Worm (Caenorhabditis elegans) whole organism, early embryonic: Measurements from ENCODE around the gene C08E3.1.
"Not testable (repeated sequence)": the region's sequence is repeated elsewhere in the genome, so short reads cannot be mapped to it uniquely, and the experiment has no call there.

Source experiments
- aly-1 ChIP-seq: sonication (generic microtip); optimal IDR thresholded peaks from 2 replicates; lab custom pipeline; 2016; ENCODE audit warnings: missing genetic modification characterization, missing compliant biosample characterization
- ama-1 ChIP-seq: fragments of 150-350 bp; optimal IDR thresholded peaks from 2 replicates; lab custom pipeline; 2014
- ets-7 ChIP-seq: sonication (generic microtip); optimal IDR thresholded peaks from 2 replicates; lab custom pipeline; 2016; ENCODE audit warnings: missing genotype, missing genetic modification characterization, missing compliant biosample characterization
- flt-1 ChIP-seq: fragments of 200-800 bp; sonication (Bioruptor generic); IDR thresholded peaks from 2 replicates; pipeline ENCODE4 v1.3.6; 2022; ENCODE audit warnings: missing genetic modification characterization, missing compliant biosample characterization
- hmbx-1 ChIP-seq: sonication (generic microtip); optimal IDR thresholded peaks from 2 replicates; lab custom pipeline; 2016; ENCODE audit warnings: mild to moderate bottlenecking, missing genetic modification characterization, missing compliant biosample characterization
- hmg-4 ChIP-seq: fragments of 200-800 bp; sonication (Bioruptor generic); optimal IDR thresholded peaks from 2 replicates; lab custom pipeline; 2018; ENCODE audit warnings: mild to moderate bottlenecking, missing genetic modification characterization, missing compliant biosample characterization
- sea-1 ChIP-seq: fragments of 200-800 bp; sonication (Bioruptor generic); conservative IDR thresholded peaks from 2 replicates; pipeline ENCODE4 v1.3.6; 2022; ENCODE audit warnings: missing genetic modification characterization, missing compliant biosample characterization
- tbx-37 ChIP-seq: fragments of 200-800 bp; sonication (Bioruptor generic); conservative IDR thresholded peaks from 2 replicates; pipeline ENCODE4 v1.3.6; 2022; ENCODE audit warnings: missing genetic modification reagents, missing genetic modification characterization, missing compliant biosample characterization

DNA sequence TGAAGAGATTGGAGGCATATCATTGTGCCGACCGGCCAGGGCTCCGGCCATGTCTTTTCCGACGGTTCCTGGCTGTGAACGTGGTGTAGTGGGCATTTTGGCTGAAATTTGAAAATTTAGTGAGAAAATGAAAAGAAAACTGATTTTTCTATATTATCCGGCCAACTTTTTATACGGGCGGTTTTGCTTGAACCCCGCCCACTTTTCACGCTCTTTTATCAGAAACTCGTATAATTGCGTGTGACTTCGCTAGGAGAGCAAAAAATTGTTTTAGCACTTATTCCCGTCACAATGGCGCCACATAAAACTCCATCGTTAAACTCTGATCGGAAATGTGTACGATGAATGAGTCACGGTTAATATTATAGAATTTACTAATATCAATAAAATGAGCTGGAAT lies 1.4 kb upstream of the C08E3.1 start, which contains the start of gene C08E3.13:
- TF ChIP-seq flt-1 (GFP tag; lab: Robert Waterston, UW); ama-1; aly-1; hmbx-1 (tag; lab: Kevin White, UChicago); ets-7 (tag; lab: Kevin White, UChicago); tbx-37 (GFP tag; lab: Robert Waterston, UW); sea-1 (GFP tag; lab: Robert Waterston, UW); hmg-4 (GFP tag; lab: Kevin White, UChicago): not testable (repeated sequence)
